Fruit fly (Drosophila melanogaster) S2 (cell line): ENCODE data around the gene CG9192.

Source experiments
- CG8478 ChIP-seq: fragments of >200 bp; optimal IDR thresholded peaks from 2 replicates; lab custom pipeline; 2018
- CTCF ChIP-seq, 2 experiments: fragments of >200 bp; optimal IDR thresholded peaks; 2 replicates each; lab custom pipeline; 2018

- TF ChIP-seq CTCF (optimal IDR thresholded peaks at IDR 0.05; lab: Kevin White, UChicago) (no peak), CG8478 (no peak)
Measured at dm6 chr3L:1216460-1216859, 21.7 kb downstream of the CG9192 start.
